Fruit fly (Drosophila melanogaster) S2 (cell line): ENCODE results near the gene CG16989.

Experiments
- CG8478 ChIP-seq: fragments of >200 bp; optimal IDR thresholded peaks from 2 replicates; lab custom pipeline; 2018
- CTCF ChIP-seq, 2 experiments: fragments of >200 bp; optimal IDR thresholded peaks; 2 replicates each; lab custom pipeline; 2018

DNA sequence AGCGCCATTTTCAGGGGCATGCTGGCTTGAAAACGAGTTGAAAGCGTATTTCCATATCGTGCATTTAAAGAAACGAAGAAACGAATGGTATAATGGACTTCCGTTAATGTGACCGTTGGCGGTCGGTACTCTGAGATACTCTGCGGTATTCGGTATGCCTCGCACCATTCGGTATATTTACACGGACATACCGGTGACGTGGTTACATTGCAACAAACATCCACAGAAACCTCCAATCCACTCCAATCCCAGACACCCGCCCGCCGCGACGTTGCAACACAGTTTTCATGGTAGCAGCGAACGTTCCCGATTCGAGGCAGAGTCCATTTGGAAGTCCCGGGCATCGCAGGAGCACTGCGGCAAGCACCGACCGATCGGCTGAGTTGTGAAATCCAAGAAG is 13.0 kb downstream of the CG16989 start, which contains the start of gene Sec22:
- no peak for TF ChIP-seq CG8478 (lab: Kevin White, UChicago)
- TF ChIP-seq CTCF (optimal IDR thresholded peaks at IDR 0.05; lab: Kevin White, UChicago), result no peak
